Fruit fly (Drosophila melanogaster) whole organism, embryonic: ENCODE measurements around the gene Dbx.
A peak's percentile ranks its signal among the peaks of the same experiment; 100 is the strongest.

Source experiments
- B-H2 ChIP-seq: fragments of 200-800 bp; sonication (Bioruptor generic); optimal IDR thresholded peaks from 2 replicates; lab custom pipeline; 2018; ENCODE audit warnings: missing biosample characterization, mild to moderate bottlenecking, missing genetic modification characterization
- CG10274 ChIP-seq: fragments of 200-800 bp; sonication (Bioruptor generic); optimal IDR thresholded peaks from 3 replicates; lab custom pipeline; 2017; ENCODE audit warnings: missing biosample characterization, mild to moderate bottlenecking, missing genetic modification characterization
- CG10654 ChIP-seq: fragments of 200-800 bp; sonication (Bioruptor generic); optimal IDR thresholded peaks from 2 replicates; lab custom pipeline; 2016; ENCODE audit warnings: missing biosample characterization, missing genetic modification characterization
- CG11398 ChIP-seq: fragments of 200-800 bp; sonication (Bioruptor generic); optimal IDR thresholded peaks from 2 replicates; lab custom pipeline; 2016; ENCODE audit warnings: missing biosample characterization, missing genetic modification characterization
- CG13624 ChIP-seq: fragments of 200-800 bp; sonication (Bioruptor generic); optimal IDR thresholded peaks from 2 replicates; lab custom pipeline; 2016; ENCODE audit warnings: missing biosample characterization, missing genetic modification characterization
- CG14667 ChIP-seq: fragments of 200-800 bp; sonication (Bioruptor generic); IDR thresholded peaks from 2 replicates; pipeline ENCODE4 v1.3.6; 2022; ENCODE audit warnings: missing biosample characterization, missing genetic modification characterization
- CG14860 ChIP-seq: fragments of 200-800 bp; sonication (Bioruptor generic); IDR thresholded peaks from 3 replicates; pipeline ENCODE4 v1.3.6; 2022; ENCODE audit warnings: missing biosample characterization, missing genetic modification characterization; ENCODE audit not compliant: partially characterized antibody
- CG1529 ChIP-seq: fragments of 200-800 bp; sonication (Bioruptor generic); optimal IDR thresholded peaks from 3 replicates; lab custom pipeline; 2018; ENCODE audit warnings: missing biosample characterization, missing genetic modification characterization
- CG17829 ChIP-seq: fragments of 200-800 bp; optimal IDR thresholded peaks from 2 replicates; lab custom pipeline; 2019; ENCODE audit warnings: missing biosample characterization, mild to moderate bottlenecking, missing genetic modification characterization, moderate library complexity
- CG17912 ChIP-seq: fragments of 200-800 bp; sonication (Bioruptor generic); optimal IDR thresholded peaks from 2 replicates; lab custom pipeline; 2018; ENCODE audit warnings: missing biosample characterization, mild to moderate bottlenecking, missing genetic modification characterization
- CG2129 ChIP-seq: fragments of 200-800 bp; sonication (Bioruptor generic); IDR thresholded peaks from 2 replicates; pipeline ENCODE4 v1.3.6; 2022; ENCODE audit warnings: missing biosample characterization, missing genetic modification characterization; ENCODE audit not compliant: partially characterized antibody
- CG2889 ChIP-seq: fragments of 200-800 bp; sonication (Bioruptor generic); IDR thresholded peaks from 3 replicates; pipeline ENCODE4 v1.3.6; 2022; ENCODE audit warnings: missing biosample characterization, missing genetic modification characterization
- CG31224 ChIP-seq: fragments of 200-800 bp; sonication (Bioruptor generic); IDR thresholded peaks from 2 replicates; pipeline ENCODE4 v1.3.6; 2022; ENCODE audit warnings: missing biosample characterization, missing genetic modification characterization
- CG32532 ChIP-seq: fragments of 200-800 bp; sonication (Bioruptor generic); IDR thresholded peaks from 2 replicates; pipeline ENCODE4 v1.3.6; 2022; ENCODE audit warnings: missing biosample characterization, missing genetic modification characterization
- CG4282 ChIP-seq: fragments of 200-800 bp; sonication (Bioruptor generic); optimal IDR thresholded peaks from 2 replicates; lab custom pipeline; 2016; ENCODE audit warnings: missing biosample characterization, missing genetic modification characterization
- CG6654 ChIP-seq: fragments of 200-800 bp; sonication (Bioruptor generic); optimal IDR thresholded peaks from 2 replicates; lab custom pipeline; 2017; ENCODE audit warnings: missing biosample characterization, mild to moderate bottlenecking, missing genetic modification characterization
- CG8089 ChIP-seq: fragments of 200-800 bp; sonication (Bioruptor generic); optimal IDR thresholded peaks from 3 replicates; lab custom pipeline; 2016; ENCODE audit warnings: missing biosample characterization, missing genetic modification characterization
- CHES-1-like ChIP-seq: fragments of 200-800 bp; sonication (Bioruptor generic); optimal IDR thresholded peaks from 2 replicates; lab custom pipeline; 2016; ENCODE audit warnings: missing biosample characterization, missing genetic modification characterization
- D ChIP-seq, 2 experiments: fragments of 200-800 bp in 1 of 2; fragments of >200 bp in 1 of 2; sonication (Bioruptor generic) in 1 of 2; optimal IDR thresholded peaks; 2 replicates in 1 of 2; 3 replicates in 1 of 2; lab custom pipeline; 2017; ENCODE audit warnings: mild to moderate bottlenecking in 1 of 2, missing biosample characterization in 1 of 2, missing genetic modification characterization in 1 of 2, missing genetic modification reagents in 1 of 2
- Dad ChIP-seq: fragments of 200-800 bp; sonication (Bioruptor generic); optimal IDR thresholded peaks from 3 replicates; lab custom pipeline; 2016; ENCODE audit warnings: missing biosample characterization, missing genetic modification characterization
- Dll ChIP-seq: fragments of 200-800 bp; sonication (Bioruptor generic); IDR thresholded peaks from 4 replicates; pipeline ENCODE4 v1.3.6; 2022; ENCODE audit warnings: missing biosample characterization, missing genetic modification characterization; ENCODE audit not compliant: partially characterized antibody
- ERR ChIP-seq: fragments of 200-800 bp; sonication (Bioruptor generic); optimal IDR thresholded peaks from 2 replicates; lab custom pipeline; 2016; ENCODE audit warnings: missing biosample characterization, missing genetic modification characterization
- Elba2 ChIP-seq: fragments of 200-800 bp; sonication (Bioruptor generic); optimal IDR thresholded peaks from 3 replicates; lab custom pipeline; 2016; ENCODE audit warnings: missing biosample characterization, missing genetic modification characterization
- Lhr ChIP-seq: fragments of 200-800 bp; sonication (Bioruptor generic); optimal IDR thresholded peaks from 3 replicates; lab custom pipeline; 2017; ENCODE audit warnings: mild to moderate bottlenecking, missing biosample characterization, missing genetic modification reagents, missing genetic modification characterization
- MTF-1 ChIP-seq: fragments of 200-800 bp; sonication (Bioruptor generic); optimal IDR thresholded peaks from 2 replicates; lab custom pipeline; 2018; ENCODE audit warnings: missing biosample characterization, mild to moderate bottlenecking, missing genetic modification characterization, borderline replicate concordance
- Mad ChIP-seq: fragments of 200-800 bp; sonication (Bioruptor generic); optimal IDR thresholded peaks from 2 replicates; lab custom pipeline; 2016; ENCODE audit warnings: missing biosample characterization, missing genetic modification characterization
- Meics ChIP-seq: fragments of 200-800 bp; sonication (Bioruptor generic); optimal IDR thresholded peaks from 2 replicates; lab custom pipeline; 2017; ENCODE audit warnings: missing biosample characterization, mild to moderate bottlenecking, missing genetic modification characterization
- Nf-YB ChIP-seq: fragments of 200-800 bp; sonication (Bioruptor generic); optimal IDR thresholded peaks from 3 replicates; lab custom pipeline; 2019; ENCODE audit warnings: missing biosample characterization, mild to moderate bottlenecking, missing genetic modification characterization, moderate library complexity
- Rfx ChIP-seq: fragments of 200-800 bp; sonication (Bioruptor generic); IDR thresholded peaks from 2 replicates; pipeline ENCODE4 v1.3.6; 2022; ENCODE audit warnings: missing biosample characterization, missing genetic modification characterization
- Spps ChIP-seq: fragments of 200-800 bp; sonication (Bioruptor generic); optimal IDR thresholded peaks from 2 replicates; lab custom pipeline; 2018; ENCODE audit warnings: missing biosample characterization, mild to moderate bottlenecking, missing genetic modification characterization
- Vsx1 ChIP-seq: fragments of 200-800 bp; sonication (Bioruptor generic); optimal IDR thresholded peaks from 2 replicates; lab custom pipeline; 2017; ENCODE audit warnings: missing biosample characterization, mild to moderate bottlenecking, missing genetic modification characterization, missing genetic modification reagents
- br ChIP-seq: fragments of >200 bp; optimal IDR thresholded peaks from 2 replicates; lab custom pipeline; 2017
- cad ChIP-seq: fragments of >200 bp; optimal IDR thresholded peaks from 2 replicates; lab custom pipeline; 2017; ENCODE audit warnings: missing biosample characterization, missing genetic modification characterization
- disco-r ChIP-seq: fragments of 200-800 bp; sonication (Bioruptor generic); optimal IDR thresholded peaks from 2 replicates; lab custom pipeline; 2016; ENCODE audit warnings: missing biosample characterization, missing genetic modification characterization
- dm ChIP-seq: fragments of 200-800 bp; sonication (Bioruptor generic); optimal IDR thresholded peaks from 3 replicates; lab custom pipeline; 2016; ENCODE audit warnings: missing biosample characterization, missing genetic modification characterization
- dmrt11E ChIP-seq: fragments of 200-800 bp; sonication (Bioruptor generic); optimal IDR thresholded peaks from 3 replicates; lab custom pipeline; 2018; ENCODE audit warnings: missing biosample characterization, mild to moderate bottlenecking, missing genetic modification characterization, moderate library complexity
- ewg ChIP-seq: fragments of 200-800 bp; sonication (Bioruptor generic); optimal IDR thresholded peaks from 3 replicates; lab custom pipeline; 2017; ENCODE audit warnings: mild to moderate bottlenecking, missing biosample characterization, missing genetic modification reagents, missing genetic modification characterization
- gem ChIP-seq: fragments of 200-800 bp; sonication (Bioruptor generic); optimal IDR thresholded peaks from 2 replicates; lab custom pipeline; 2019; ENCODE audit warnings: missing biosample characterization, mild to moderate bottlenecking, missing genetic modification characterization, moderate library complexity
- gfzf ChIP-seq: fragments of 200-800 bp; sonication (Bioruptor generic); optimal IDR thresholded peaks from 2 replicates; lab custom pipeline; 2016; ENCODE audit warnings: missing biosample characterization, mild to moderate bottlenecking, missing genetic modification characterization, moderate library complexity
- hkb ChIP-seq, 2 experiments: fragments of 200-800 bp in 1 of 2; fragments of >200 bp in 1 of 2; sonication (Bioruptor generic) in 1 of 2; IDR thresholded peaks in 1 of 2; optimal IDR thresholded peaks in 1 of 2; 2 replicates each; pipeline versions ENCODE4 v1.3.6 to Lab custom; 2017 to 2022; ENCODE audit warnings: missing biosample characterization in 1 of 2, missing genetic modification characterization in 1 of 2
- jumu ChIP-seq: fragments of 200-800 bp; sonication (Bioruptor generic); optimal IDR thresholded peaks from 3 replicates; lab custom pipeline; 2016; ENCODE audit warnings: missing biosample characterization, missing genetic modification characterization
- kni ChIP-seq: fragments of 200-800 bp; sonication (Bioruptor generic); optimal IDR thresholded peaks from 3 replicates; lab custom pipeline; 2017; ENCODE audit warnings: mild to moderate bottlenecking, missing biosample characterization, missing genetic modification reagents, missing genetic modification characterization
- nerfin-2 ChIP-seq: fragments of 200-800 bp; sonication (Bioruptor generic); IDR thresholded peaks from 2 replicates; pipeline ENCODE4 v1.3.6; 2022; ENCODE audit warnings: missing biosample characterization, missing genetic modification characterization; ENCODE audit not compliant: partially characterized antibody
- nmo ChIP-seq: fragments of 200-800 bp; sonication (Bioruptor generic); optimal IDR thresholded peaks from 2 replicates; lab custom pipeline; 2018; ENCODE audit warnings: missing biosample characterization, mild to moderate bottlenecking, missing genetic modification characterization, moderate library complexity
- oc ChIP-seq: fragments of 200-800 bp; sonication (Bioruptor generic); optimal IDR thresholded peaks from 2 replicates; lab custom pipeline; 2018; ENCODE audit warnings: missing biosample characterization, mild to moderate bottlenecking, missing genetic modification characterization, moderate library complexity
- repo ChIP-seq: fragments of 200-800 bp; sonication (Bioruptor generic); optimal IDR thresholded peaks from 2 replicates; lab custom pipeline; 2016; ENCODE audit warnings: missing biosample characterization, missing genetic modification characterization
- slou ChIP-seq: fragments of 200-800 bp; sonication (Bioruptor generic); optimal IDR thresholded peaks from 3 replicates; lab custom pipeline; 2016; ENCODE audit warnings: missing biosample characterization, missing genetic modification characterization
- sqz ChIP-seq: fragments of 200-800 bp; sonication (Bioruptor generic); optimal IDR thresholded peaks from 3 replicates; lab custom pipeline; 2018; ENCODE audit warnings: missing biosample characterization, mild to moderate bottlenecking, missing genetic modification characterization
- sr ChIP-seq: fragments of 200-800 bp; sonication (Bioruptor generic); IDR thresholded peaks from 3 replicates; pipeline ENCODE4 v1.3.6; 2022; ENCODE audit warnings: missing biosample characterization, missing genetic modification characterization

Dbx gene

DNA sequence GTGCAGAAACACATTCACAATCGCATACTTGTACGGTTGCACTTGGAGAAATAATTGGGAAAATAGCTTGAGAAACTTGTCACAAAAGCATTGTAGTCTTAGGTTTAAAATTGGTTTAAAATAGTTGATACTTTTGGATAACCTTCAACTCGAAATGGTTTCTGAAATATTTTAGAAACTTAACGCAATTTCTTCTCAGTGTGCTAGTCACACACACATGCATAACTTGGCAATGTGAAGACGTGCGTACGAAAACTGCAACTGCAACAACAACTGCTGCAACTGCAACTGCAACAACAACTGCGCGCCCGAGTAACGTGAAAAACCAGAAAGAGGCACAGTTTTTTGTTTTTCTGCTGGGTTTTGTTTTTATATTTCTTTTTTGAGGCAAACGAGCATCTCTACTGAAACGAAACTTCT, 35.0 kb upstream of the Dbx start (continued):
- TF ChIP-seq cad (GFP tag; lab: Kevin White, UChicago) (no peak), CHES-1-like (GFP tag; lab: Kevin White, UChicago) (peak; percentile 63), Dll (no peak), repo (GFP tag; lab: Kevin White, UChicago) (peak; percentile 78), Lhr (GFP tag; lab: Kevin White, UChicago) (peak; percentile 64), sqz (GFP tag; lab: Kevin White, UChicago) (peak; percentile 69), CG1529 (GFP tag; lab: Kevin White, UChicago) (peak; percentile 81), kni (GFP tag; lab: Kevin White, UChicago) (no peak), gem (tag; lab: Kevin White, UChicago) (peak; percentile 90), sr (GFP tag; lab: Robert Waterston, UW) (peak; percentile 42; the same call in 1 of the 3 replicates), Rfx (peak; percentile 51; the same call in 1 of the 2 replicates), ewg (peak; percentile 83), Spps (tag; lab: Kevin White, UChicago) (peak; percentile 56), CG10274 (GFP tag; lab: Kevin White, UChicago) (peak; percentile 50), MTF-1 (GFP tag; lab: Kevin White, UChicago) (peak; percentile 82), br (lab: Kevin White, UChicago) (no peak), CG13624 (GFP tag; lab: Kevin White, UChicago) (peak; percentile 58), disco-r (GFP tag; lab: Kevin White, UChicago) (peak; percentile 75), CG6654 (GFP tag; lab: Kevin White, UChicago) (peak; percentile 46), slou (GFP tag; lab: Kevin White, UChicago) (no peak), CG32532 (GFP tag; lab: Robert Waterston, UW) (no peak; the same call in 1 of the 2 replicates), B-H2 (no peak), CG11398 (GFP tag; lab: Kevin White, UChicago) (peak; percentile 78), hkb (optimal IDR thresholded peaks at IDR 0.05; lab: Kevin White, UChicago) (no peak), hkb (GFP tag; IDR thresholded peaks at IDR 0.05; lab: Robert Waterston, UW) (peak; percentile 85), Dad (GFP tag; lab: Kevin White, UChicago) (peak; percentile 61), oc (peak; percentile 77), CG2129 (GFP tag; lab: Robert Waterston, UW) (no peak), D (optimal IDR thresholded peaks at IDR 0.05; lab: Kevin White, UChicago) (no peak), D (GFP tag; optimal IDR thresholded peaks at IDR 0.05; lab: Kevin White, UChicago) (peak; percentile 84), Elba2 (GFP tag; lab: Kevin White, UChicago) (peak; percentile 83), CG17829 (tag; lab: Kevin White, UChicago) (peak; percentile 85), CG31224 (peak; percentile 59), CG2889 (GFP tag; lab: Robert Waterston, UW) (peak; percentile 67; the same call in 2 of the 3 replicates), Meics (GFP tag; lab: Kevin White, UChicago) (peak; percentile 60), Nf-YB (GFP tag; lab: Kevin White, UChicago) (peak; percentile 52), gfzf (GFP tag; lab: Kevin White, UChicago) (no peak), dmrt11E (tag; lab: Kevin White, UChicago) (peak; percentile 89), nerfin-2 (GFP tag; lab: Robert Waterston, UW) (no peak), ERR (GFP tag; lab: Kevin White, UChicago) (peak; percentile 37), CG14667 (peak; percentile 75), CG17912 (GFP tag; lab: Kevin White, UChicago) (peak; percentile 53), dm (peak; percentile 55), CG4282 (GFP tag; lab: Kevin White, UChicago) (peak; percentile 67), CG14860 (no peak), nmo (peak; percentile 89), Vsx1 (no peak), Mad (GFP tag; lab: Kevin White, UChicago) (peak; percentile 67), jumu (GFP tag; lab: Kevin White, UChicago) (peak; percentile 80), CG8089 (GFP tag; lab: Kevin White, UChicago) (peak; percentile 79), CG10654 (GFP tag; lab: Kevin White, UChicago) (peak; percentile 80)
